Fruit fly (Drosophila melanogaster): Measurements from ENCODE around the gene CG34135.

dm6 chr3R:8812342-8812966 lies 44.5 kb upstream of the CG34135 start:
- no peak for TF ChIP-seq ovo (GFP tag; optimal IDR thresholded peaks at IDR 0.05)
- TF ChIP-seq CG1620 (GFP tag; optimal IDR thresholded peaks at IDR 0.05), result no peak
- TF ChIP-seq CG33017 (tag; optimal IDR thresholded peaks at IDR 0.05), result no peak
- peak; percentile 9 for TF ChIP-seq CG7045 (GFP tag; optimal IDR thresholded peaks at IDR 0.05)
- no peak for TF ChIP-seq Hr96 (GFP tag; optimal IDR thresholded peaks at IDR 0.05)

Data from whole organism, adult.